Worm (Caenorhabditis elegans): ENCODE data around the gene fbxa-190.

fbxa-190 gene

ce11 chrX:1389382-1389983, 17.7 kb downstream of the fbxa-190 start (continued):
- TF ChIP-seq lin-54 (GFP tag; optimal IDR thresholded peaks at IDR 0.05) (peak; percentile 74), atf-7 (tag; optimal IDR thresholded peaks at IDR 0.05) (peak; percentile 93), hmg-20 (GFP tag; IDR thresholded peaks at IDR 0.05) (peak; percentile 90), ceh-40 (GFP tag; IDR thresholded peaks at IDR 0.05) (no peak), rpc-1 (optimal IDR thresholded peaks at IDR 0.05) (no peak), rpc-1 (tag; optimal IDR thresholded peaks at IDR 0.05) (no peak), sptf-2 (GFP tag; optimal IDR thresholded peaks at IDR 0.05) (no peak), ceh-100 (GFP tag; IDR thresholded peaks at IDR 0.05) (no peak; the same call in 1 of the 2 replicates), pha-4 (tag; optimal IDR thresholded peaks at IDR 0.05) (no peak), lag-1 (GFP tag; IDR thresholded peaks at IDR 0.05) (0 out of 2 replicates have a peak, but pooled peaks have one; percentile 30), zfh-2 (GFP tag; conservative IDR thresholded peaks at IDR 0.05) (no peak), nhr-90 (tag; optimal IDR thresholded peaks at IDR 0.05) (no peak), dpl-1 (GFP tag; optimal IDR thresholded peaks at IDR 0.05) (no peak), T07F8.4 (tag; optimal IDR thresholded peaks at IDR 0.05) (peak; percentile 68), B0019.2 (GFP tag; conservative IDR thresholded peaks at IDR 0.05) (no peak), lin-35 (GFP tag; optimal IDR thresholded peaks at IDR 0.05) (peak in 2 of 3 experiments; percentile 48 to 95), mes-4 (tag; optimal IDR thresholded peaks at IDR 0.05) (no peak), repo-1 (tag; optimal IDR thresholded peaks at IDR 0.05) (peak; percentile 94), ztf-28 (GFP tag; IDR thresholded peaks at IDR 0.05) (no peak), Y67H2A.10 (GFP tag; conservative IDR thresholded peaks at IDR 0.05) (no peak), snpc-3.4 (tag; optimal IDR thresholded peaks at IDR 0.05) (peak; percentile 3), snpc-4 (GFP tag; optimal IDR thresholded peaks at IDR 0.05) (no peak), snpc-4 (tag; optimal IDR thresholded peaks at IDR 0.05) (peak; percentile 41 to 81 (median 69)), ceh-27 (GFP tag; optimal IDR thresholded peaks at IDR 0.05) (peak; percentile 95), pbrm-1 (GFP tag; IDR thresholded peaks at IDR 0.05) (peak; percentile 84), cebp-1 (GFP tag; IDR thresholded peaks at IDR 0.05) (no peak), cebp-1 (tag; optimal IDR thresholded peaks at IDR 0.05) (peak; percentile 93), madf-3 (GFP tag; IDR thresholded peaks at IDR 0.05) (no peak), lir-1 (GFP tag; conservative IDR thresholded peaks at IDR 0.05) (no peak), F39B2.1 (GFP tag; IDR thresholded peaks at IDR 0.05) (no peak), xnd-1 (tag; optimal IDR thresholded peaks at IDR 0.05) (no peak), tlf-1 (GFP tag; optimal IDR thresholded peaks at IDR 0.05) (peak; percentile 92), rec-8 (tag; optimal IDR thresholded peaks at IDR 0.05) (peak in 1 of 2 experiments; percentile 43), hsf-1 (GFP tag; IDR thresholded peaks at IDR 0.05) (no peak), hlh-12 (tag; optimal IDR thresholded peaks at IDR 0.05) (no peak), aptf-2 (GFP tag; conservative IDR thresholded peaks at IDR 0.05) (no peak), nhr-120 (GFP tag; IDR thresholded peaks at IDR 0.05) (no peak), sea-2 (GFP tag; IDR thresholded peaks at IDR 0.05) (no peak), die-1 (tag; optimal IDR thresholded peaks at IDR 0.05) (no peak), nhr-80 (tag; optimal IDR thresholded peaks at IDR 0.05) (peak; percentile 66), K12H6.12 (tag; optimal IDR thresholded peaks at IDR 0.05) (peak; percentile 74), unc-130 (GFP tag; optimal IDR thresholded peaks at IDR 0.05) (no peak), egl-44 (GFP tag; IDR thresholded peaks at IDR 0.05) (0 out of 2 replicates have a peak, but pooled peaks have one; percentile 51), sdz-38 (tag; optimal IDR thresholded peaks at IDR 0.05) (no peak), nhr-27 (tag; optimal IDR thresholded peaks at IDR 0.05) (no peak), B0261.1 (tag; optimal IDR thresholded peaks at IDR 0.05) (peak; percentile 47), ztf-6 (GFP tag; IDR thresholded peaks at IDR 0.05) (no peak), lin-26 (GFP tag; IDR thresholded peaks at IDR 0.05) (0 out of 2 replicates have a peak, but pooled peaks have one; percentile 30), zim-3 (tag; optimal IDR thresholded peaks at IDR 0.05) (no peak)
